Worm (Caenorhabditis elegans): Measurements from ENCODE around the gene frpr-11.

frpr-11 gene

DNA sequence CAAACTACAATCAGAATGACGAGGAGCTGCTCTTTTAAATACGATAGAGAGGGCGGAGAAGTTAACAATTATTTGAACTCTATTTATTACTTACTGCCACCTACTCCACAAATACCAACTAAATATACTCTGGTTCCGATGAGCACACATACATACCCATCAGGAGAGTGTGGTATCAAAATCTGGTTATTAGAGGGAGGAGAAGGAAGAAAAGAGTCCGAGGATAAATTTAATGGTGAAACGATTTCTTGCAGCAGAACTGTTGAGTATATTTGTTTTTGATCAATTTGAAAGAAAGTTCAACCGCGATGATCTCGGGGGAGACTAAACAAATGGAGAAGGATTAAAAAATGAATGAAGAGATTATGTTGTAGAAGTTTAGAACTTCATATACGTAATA is 22.0 kb downstream of the frpr-11 start, which contains the start of gene H14N18.4:
TSS of gene H14N18.4 (minus strand) at position 12 of the 400 bp plus-strand sequence.
- TF ChIP-seq fos-1 (tag; optimal IDR thresholded peaks at IDR 0.05), result no peak
- no peak for TF ChIP-seq nhr-76 (tag; optimal IDR thresholded peaks at IDR 0.05)
- TF ChIP-seq nhr-11 (tag; optimal IDR thresholded peaks at IDR 0.05), result no peak
- no peak for TF ChIP-seq lin-39 (tag; optimal IDR thresholded peaks at IDR 0.05)
- no peak for TF ChIP-seq skn-1 (tag; optimal IDR thresholded peaks at IDR 0.05)
- TF ChIP-seq snpc-4 (tag; optimal IDR thresholded peaks at IDR 0.05), result no peak
- TF ChIP-seq jun-1 (tag; optimal IDR thresholded peaks at IDR 0.05), result no peak
- no peak for TF ChIP-seq nhr-67 (tag; optimal IDR thresholded peaks at IDR 0.05)
- TF ChIP-seq nhr-43 (tag; optimal IDR thresholded peaks at IDR 0.05; ENCODE audit: poor library complexity, severe bottlenecking), result no peak
- TF ChIP-seq ceh-82 (tag; optimal IDR thresholded peaks at IDR 0.05), result no peak
- TF ChIP-seq ceh-28 (tag; optimal IDR thresholded peaks at IDR 0.05), result no peak
- no peak for TF ChIP-seq tbx-2 (tag; optimal IDR thresholded peaks at IDR 0.05)
- no peak for TF ChIP-seq fkh-10 (GFP tag; optimal IDR thresholded peaks at IDR 0.05)

- TF ChIP-seq ztf-11 (tag; optimal IDR thresholded peaks at IDR 0.05) (no peak), eor-1 (tag; optimal IDR thresholded peaks at IDR 0.05) (no peak)
Observed at ce11 chrV:8932318-8932717, 25.3 kb downstream of the frpr-11 start, which contains the start of gene H14N18.2. H14N18.2 (plus strand) TSS chrV:8932618.

DNA sequence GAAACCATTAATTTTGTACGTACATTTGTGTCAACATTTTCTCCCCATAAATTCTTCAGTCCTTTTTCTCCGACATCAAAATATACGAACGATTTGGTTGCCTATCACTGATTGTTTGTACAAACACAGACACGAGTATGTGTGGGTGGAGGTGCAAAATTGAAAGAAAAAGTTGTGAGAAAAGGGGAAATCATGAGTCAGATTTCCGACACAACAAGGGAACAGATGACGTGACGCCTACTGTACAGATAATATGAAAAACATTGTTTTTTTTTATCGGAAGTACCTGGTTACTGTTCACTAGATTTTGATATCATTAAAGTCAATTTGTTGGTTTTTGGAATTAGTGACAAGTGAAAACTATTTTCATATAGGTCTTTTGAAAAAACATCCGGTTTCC is 27.3 kb downstream of the frpr-11 start:
- TF ChIP-seq sea-2 (GFP tag; optimal IDR thresholded peaks at IDR 0.05) (no peak), ama-1 (optimal IDR thresholded peaks at IDR 0.05) (peak; percentile 63), elt-2 (tag; optimal IDR thresholded peaks at IDR 0.05) (peak; percentile 6), aly-2 (tag; optimal IDR thresholded peaks at IDR 0.05) (no peak), elt-1 (tag; optimal IDR thresholded peaks at IDR 0.05) (no peak), lin-15B (tag; optimal IDR thresholded peaks at IDR 0.05) (no peak), daf-12 (tag; optimal IDR thresholded peaks at IDR 0.05) (no peak), lsy-12 (tag; optimal IDR thresholded peaks at IDR 0.05) (no peak), nhr-67 (tag; optimal IDR thresholded peaks at IDR 0.05) (no peak), jun-1 (tag; optimal IDR thresholded peaks at IDR 0.05) (no peak), snpc-4 (tag; optimal IDR thresholded peaks at IDR 0.05) (no peak)

DNA sequence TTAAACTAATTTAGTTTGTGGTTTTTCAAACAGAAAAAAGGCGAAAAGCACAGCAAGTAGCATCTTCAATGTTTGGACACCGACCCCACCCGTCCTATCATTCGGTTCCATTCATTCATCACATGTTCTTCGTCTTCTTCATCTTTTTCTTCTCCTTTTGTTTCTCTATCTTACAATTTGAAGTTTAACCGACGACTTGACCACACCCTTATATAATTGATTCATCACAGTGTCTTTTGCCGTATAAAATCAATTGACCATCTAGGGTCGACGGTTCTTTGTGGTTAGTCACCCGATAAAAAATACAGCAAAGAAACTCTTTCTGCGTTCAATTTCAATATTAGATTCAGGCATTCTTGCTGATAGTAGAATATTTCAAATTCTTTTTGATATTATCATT is 28.1 kb downstream of the frpr-11 start:
- TF ChIP-seq lin-15B (tag; optimal IDR thresholded peaks at IDR 0.05) (no peak), snpc-4 (tag; optimal IDR thresholded peaks at IDR 0.05) (no peak), elt-3 (tag; optimal IDR thresholded peaks at IDR 0.05) (peak in 1 of 3 experiments; percentile 17), ceh-82 (tag; optimal IDR thresholded peaks at IDR 0.05) (no peak), nhr-11 (tag; optimal IDR thresholded peaks at IDR 0.05) (no peak), ceh-28 (tag; optimal IDR thresholded peaks at IDR 0.05) (no peak), egl-27 (tag; optimal IDR thresholded peaks at IDR 0.05) (no peak), nhr-23 (tag; optimal IDR thresholded peaks at IDR 0.05) (peak; percentile 37), nhr-25 (tag; optimal IDR thresholded peaks at IDR 0.05) (peak; percentile 42), lin-39 (tag; optimal IDR thresholded peaks at IDR 0.05) (no peak), nfya-1 (tag; optimal IDR thresholded peaks at IDR 0.05; ENCODE audit: insufficient read depth) (peak; percentile 18), pqm-1 (tag; optimal IDR thresholded peaks at IDR 0.05) (no peak), nhr-77 (tag; optimal IDR thresholded peaks at IDR 0.05) (no peak), elt-2 (tag; optimal IDR thresholded peaks at IDR 0.05) (peak; percentile 42), sea-2 (GFP tag; optimal IDR thresholded peaks at IDR 0.05) (no peak), zag-1 (tag; optimal IDR thresholded peaks at IDR 0.05) (no peak), nhr-28 (tag; optimal IDR thresholded peaks at IDR 0.05) (no peak), aly-2 (tag; optimal IDR thresholded peaks at IDR 0.05) (no peak), nhr-237 (tag; optimal IDR thresholded peaks at IDR 0.05) (no peak)

DNA sequence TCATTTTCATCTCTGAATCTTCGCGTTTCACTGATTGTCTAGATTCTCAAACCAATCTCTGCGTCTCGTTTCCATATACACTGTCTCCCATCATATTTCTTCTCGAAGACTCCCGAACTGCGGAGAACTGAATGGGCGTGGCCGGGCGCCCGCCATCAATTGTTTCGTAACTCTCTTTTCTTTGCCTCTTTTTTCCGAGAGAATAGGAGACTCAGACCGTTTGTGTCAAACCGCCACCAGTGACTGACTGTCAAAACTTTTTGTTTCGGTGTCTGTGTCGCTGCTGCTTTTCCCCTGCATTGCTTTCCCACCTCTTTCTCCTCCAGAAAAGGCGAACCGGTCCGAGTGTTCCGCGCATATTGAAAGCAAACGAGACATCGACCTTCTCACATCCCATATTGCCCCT is 29.2 kb downstream of the frpr-11 start, which contains the start of gene unc-23:
TSS of gene unc-23 (plus strand) at position 176 of the 406 bp plus-strand sequence.
- TF ChIP-seq ama-1 (optimal IDR thresholded peaks at IDR 0.05) (peak; percentile 56), lin-15B (tag; optimal IDR thresholded peaks at IDR 0.05) (peak; percentile 26), nhr-25 (tag; optimal IDR thresholded peaks at IDR 0.05) (peak; percentile 92), ceh-16 (tag; optimal IDR thresholded peaks at IDR 0.05) (no peak), tbx-2 (tag; optimal IDR thresholded peaks at IDR 0.05) (peak; percentile 43), lin-39 (tag; optimal IDR thresholded peaks at IDR 0.05) (peak; percentile 44), snpc-4 (tag; optimal IDR thresholded peaks at IDR 0.05) (no peak), egl-5 (tag; optimal IDR thresholded peaks at IDR 0.05) (no peak), nhr-23 (tag; optimal IDR thresholded peaks at IDR 0.05) (peak; percentile 86), pqm-1 (tag; optimal IDR thresholded peaks at IDR 0.05) (peak; percentile 35), ceh-82 (tag; optimal IDR thresholded peaks at IDR 0.05) (no peak), aly-2 (tag; optimal IDR thresholded peaks at IDR 0.05) (no peak), elt-3 (tag; optimal IDR thresholded peaks at IDR 0.05) (peak; percentile 31 to 67 (median 56)), ZK546.5 (tag; optimal IDR thresholded peaks at IDR 0.05) (no peak), nhr-76 (tag; optimal IDR thresholded peaks at IDR 0.05) (no peak), nhr-11 (tag; optimal IDR thresholded peaks at IDR 0.05) (peak; percentile 68), pha-4 (tag; optimal IDR thresholded peaks at IDR 0.05) (peak; percentile 81), nhr-67 (tag; optimal IDR thresholded peaks at IDR 0.05) (no peak), nhr-237 (tag; optimal IDR thresholded peaks at IDR 0.05) (no peak), sea-2 (GFP tag; optimal IDR thresholded peaks at IDR 0.05) (no peak), hmg-11 (tag; optimal IDR thresholded peaks at IDR 0.05) (no peak), nhr-12 (tag; optimal IDR thresholded peaks at IDR 0.05) (no peak), elt-2 (tag; optimal IDR thresholded peaks at IDR 0.05) (peak; percentile 84), zag-1 (tag; optimal IDR thresholded peaks at IDR 0.05) (no peak), nhr-28 (tag; optimal IDR thresholded peaks at IDR 0.05) (no peak), lsy-12 (tag; optimal IDR thresholded peaks at IDR 0.05) (peak; percentile 83), R02D3.7 (tag; optimal IDR thresholded peaks at IDR 0.05) (peak; percentile 48), skn-1 (tag; optimal IDR thresholded peaks at IDR 0.05) (no peak), nhr-43 (tag; optimal IDR thresholded peaks at IDR 0.05; ENCODE audit: poor library complexity, severe bottlenecking) (peak; percentile 90), nfya-1 (tag; optimal IDR thresholded peaks at IDR 0.05; ENCODE audit: insufficient read depth) (peak; percentile 78), mdl-1 (tag; optimal IDR thresholded peaks at IDR 0.05) (no peak), fkh-10 (GFP tag; optimal IDR thresholded peaks at IDR 0.05) (no peak)
